Worm (Caenorhabditis elegans) whole organism, L3 larva: ENCODE results near the gene sqst-3.

ENCODE experiments used
- ZK546.5 ChIP-seq: sonication (generic microtip); optimal IDR thresholded peaks from 2 replicates; lab custom pipeline; 2017; ENCODE audit warnings: missing biosample characterization, missing genetic modification characterization
- ceh-82 ChIP-seq: fragments of 150-350 bp; optimal IDR thresholded peaks from 2 replicates; lab custom pipeline; 2014; ENCODE audit warnings: missing biosample characterization, missing genetic modification characterization
- elt-2 ChIP-seq: sonication (generic microtip); optimal IDR thresholded peaks from 2 replicates; lab custom pipeline; 2016; ENCODE audit warnings: missing genetic modification reagents, mild to moderate bottlenecking, missing genetic modification characterization, missing compliant biosample characterization
- mdl-1 ChIP-seq: fragments of 150-350 bp; optimal IDR thresholded peaks from 2 replicates; lab custom pipeline; 2014; ENCODE audit warnings: missing biosample characterization, missing genetic modification characterization
- nfya-1 ChIP-seq: sonication (generic microtip); optimal IDR thresholded peaks from 2 replicates; lab custom pipeline; 2017; ENCODE audit warnings: missing genetic modification characterization, mild to moderate bottlenecking, missing compliant biosample characterization, antibody characterized with exemption, moderate library complexity; ENCODE audit not compliant: insufficient read depth
- nhr-12 ChIP-seq: fragments of 150-350 bp; optimal IDR thresholded peaks from 2 replicates; lab custom pipeline; 2014; ENCODE audit warnings: missing biosample characterization, missing genetic modification characterization
- nhr-237 ChIP-seq: fragments of 150-350 bp; optimal IDR thresholded peaks from 2 replicates; lab custom pipeline; 2014; ENCODE audit warnings: missing biosample characterization, missing genetic modification characterization
- nhr-67 ChIP-seq: fragments of 150-350 bp; optimal IDR thresholded peaks from 2 replicates; lab custom pipeline; 2014; ENCODE audit warnings: missing biosample characterization, missing genetic modification characterization
- snpc-4 ChIP-seq: fragments of 150-350 bp; optimal IDR thresholded peaks from 2 replicates; lab custom pipeline; 2014; ENCODE audit warnings: missing biosample characterization, missing genetic modification characterization
- tbx-2 ChIP-seq: sonication (generic microtip); optimal IDR thresholded peaks from 2 replicates; lab custom pipeline; 2016; ENCODE audit warnings: mild to moderate bottlenecking, missing genetic modification characterization, missing compliant biosample characterization
- unc-39 ChIP-seq: sonication (generic microtip); optimal IDR thresholded peaks from 4 replicates; lab custom pipeline; 2017; ENCODE audit warnings: missing biosample characterization, missing genetic modification characterization
- zag-1 ChIP-seq: fragments of 150-350 bp; optimal IDR thresholded peaks from 2 replicates; lab custom pipeline; 2014; ENCODE audit warnings: missing biosample characterization, missing genetic modification characterization
- ztf-11 ChIP-seq: fragments of 150-350 bp; optimal IDR thresholded peaks from 2 replicates; lab custom pipeline; 2014; ENCODE audit warnings: missing biosample characterization, missing genetic modification characterization
- ztf-4 ChIP-seq: fragments of 150-350 bp; optimal IDR thresholded peaks from 2 replicates; lab custom pipeline; 2014; ENCODE audit warnings: missing biosample characterization, missing genetic modification characterization

DNA sequence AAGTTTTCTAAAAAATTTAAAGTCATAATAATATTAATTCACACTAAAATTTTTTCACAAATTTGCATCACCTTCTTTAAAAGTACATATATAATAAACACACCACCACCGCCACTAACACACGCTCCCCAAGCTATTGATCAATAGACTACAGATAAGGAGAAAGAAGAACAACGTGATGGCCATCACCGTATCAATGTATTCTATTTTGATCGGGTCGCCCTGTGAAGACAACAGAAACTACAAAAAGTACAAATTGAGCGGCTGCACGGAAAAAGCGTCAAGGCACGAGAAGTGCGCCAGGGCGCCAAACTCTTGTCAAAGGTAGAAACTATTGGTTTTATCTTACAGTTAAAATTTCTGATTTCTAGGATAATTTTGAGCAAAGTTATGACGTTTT is 18.2 kb upstream of the sqst-3 start:
- TF ChIP-seq nfya-1 (no peak), ceh-82 (no peak), ZK546.5 (no peak), zag-1 (no peak), elt-2 (peak; percentile 90), tbx-2 (no peak), nhr-12 (tag; lab: Kevin White, UChicago) (no peak), ztf-11 (tag; lab: Kevin White, UChicago) (no peak), mdl-1 (tag; lab: Kevin White, UChicago) (no peak), unc-39 (no peak), nhr-237 (tag; lab: Kevin White, UChicago) (no peak), snpc-4 (tag; lab: Kevin White, UChicago) (no peak), ztf-4 (tag; lab: Kevin White, UChicago) (no peak), nhr-67 (tag; lab: Kevin White, UChicago) (no peak)
